Worm (Caenorhabditis elegans) whole organism, young adult: Measurements from ENCODE around the gene srd-43.

Source experiments
- B0019.2 ChIP-seq: fragments of 200-800 bp; sonication (Bioruptor generic); conservative IDR thresholded peaks from 2 replicates; pipeline ENCODE4 v1.3.6; 2022; ENCODE audit warnings: missing genetic modification reagents, missing genetic modification characterization, missing compliant biosample characterization
- Y67H2A.10 ChIP-seq: fragments of 200-800 bp; sonication (Bioruptor generic); conservative IDR thresholded peaks from 2 replicates; pipeline ENCODE4 v1.3.6; 2022; ENCODE audit warnings: missing genetic modification reagents, missing genetic modification characterization, missing compliant biosample characterization
- ceh-91 ChIP-seq: fragments of 200-800 bp; sonication (Bioruptor generic); IDR thresholded peaks from 2 replicates; pipeline ENCODE4 v1.3.6; 2022; ENCODE audit warnings: missing genetic modification reagents, missing genetic modification characterization, missing compliant biosample characterization
- ekl-4 ChIP-seq: fragments of 200-800 bp; sonication (Bioruptor generic); IDR thresholded peaks from 2 replicates; pipeline ENCODE4 v1.3.6; 2022; ENCODE audit warnings: missing genetic modification reagents, missing genetic modification characterization, missing compliant biosample characterization
- hrde-1 ChIP-seq: sonication (generic microtip); optimal IDR thresholded peaks from 2 replicates; lab custom pipeline; 2016; ENCODE audit warnings: missing genetic modification characterization, mild to moderate bottlenecking, missing compliant biosample characterization, moderate library complexity, missing genotype, missing genetic modification reagents, borderline replicate concordance
- madf-10 ChIP-seq: sonication (generic microtip); optimal IDR thresholded peaks from 2 replicates; lab custom pipeline; 2016; ENCODE audit warnings: mild to moderate bottlenecking, missing genetic modification characterization, missing compliant biosample characterization
- nfya-1 ChIP-seq: sonication (generic microtip); optimal IDR thresholded peaks from 2 replicates; lab custom pipeline; 2017; ENCODE audit warnings: antibody characterized with exemption, missing compliant biosample characterization, missing genetic modification characterization, borderline replicate concordance; ENCODE audit not compliant: insufficient read depth
- nhr-80 ChIP-seq: sonication (generic microtip); optimal IDR thresholded peaks from 2 replicates; lab custom pipeline; 2016; ENCODE audit warnings: missing genetic modification characterization, missing compliant biosample characterization
- pbrm-1 ChIP-seq: fragments of 200-800 bp; sonication (Bioruptor generic); IDR thresholded peaks from 2 replicates; pipeline ENCODE4 v1.3.6; 2022; ENCODE audit warnings: missing genetic modification reagents, missing genetic modification characterization, missing compliant biosample characterization
- snpc-4 ChIP-seq, 5 experiments: fragments of 150-350 bp in 1 of 5; sonication (generic microtip) in 4 of 5; optimal IDR thresholded peaks; 2 replicates each; lab custom pipeline; 2014 to 2018; ENCODE audit warnings: missing genetic modification characterization in 5 of 5, missing biosample characterization in 3 of 5, antibody characterized with exemption in 2 of 5, mild to moderate bottlenecking in 2 of 5, missing compliant biosample characterization in 2 of 5, missing genotype in 2 of 5, moderate library complexity in 2 of 5, missing genetic modification reagents in 1 of 5
- tbp1 ChIP-seq: fragments of 200-800 bp; sonication (Bioruptor generic); optimal IDR thresholded peaks from 2 replicates; lab custom pipeline; 2018; ENCODE audit warnings: mild to moderate bottlenecking, missing genetic modification characterization, missing compliant biosample characterization
- ztf-22 ChIP-seq: fragments of 200-800 bp; sonication (Bioruptor generic); optimal IDR thresholded peaks from 2 replicates; lab custom pipeline; 2018; ENCODE audit warnings: mild to moderate bottlenecking, missing genetic modification characterization, moderate library complexity, missing compliant biosample characterization
- ztf-26 ChIP-seq: sonication (generic microtip); optimal IDR thresholded peaks from 2 replicates; lab custom pipeline; 2017; ENCODE audit warnings: missing genetic modification characterization, missing compliant biosample characterization

DNA sequence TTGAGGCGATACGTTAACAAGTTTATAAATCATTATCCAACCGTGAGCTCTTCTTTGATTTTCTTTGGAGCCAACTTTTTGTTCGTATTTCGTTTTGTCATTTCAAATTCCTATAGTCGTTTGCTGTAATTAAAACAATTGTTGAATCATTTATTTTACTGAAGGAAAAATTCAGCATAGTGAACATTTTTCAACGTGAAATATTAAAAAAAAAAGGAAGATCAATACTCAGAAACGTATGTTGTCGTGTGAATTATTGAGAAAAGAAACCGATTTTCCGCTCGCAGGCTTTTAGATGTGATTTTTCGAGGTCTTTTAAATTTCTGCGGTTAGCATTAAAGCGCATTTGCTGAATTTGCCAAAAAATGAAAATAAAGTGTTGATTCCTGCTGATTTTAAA is 26.8 kb downstream of the srd-43 start, which contains the start of gene phf-33:
- TF ChIP-seq ceh-91 (no peak), ztf-26 (tag; lab: Kevin White, UChicago) (no peak), B0019.2 (GFP tag; lab: Robert Waterston, UW) (no peak), hrde-1 (tag; lab: Kevin White, UChicago) (no peak), tbp1 (GFP tag; lab: Kevin White, UChicago) (no peak), ztf-22 (GFP tag; lab: Kevin White, UChicago) (no peak), snpc-4 (GFP tag; optimal IDR thresholded peaks at IDR 0.05; lab: Kevin White, UChicago) (no peak), snpc-4 (tag; optimal IDR thresholded peaks at IDR 0.05; lab: Kevin White, UChicago) (no peak), nfya-1 (tag; lab: Kevin White, UChicago) (no peak), nhr-80 (tag; lab: Kevin White, UChicago) (no peak), ekl-4 (GFP tag; lab: Robert Waterston, UW) (no peak), madf-10 (tag; lab: Kevin White, UChicago) (no peak), pbrm-1 (no peak), Y67H2A.10 (GFP tag; lab: Robert Waterston, UW) (no peak)
